Worm (Caenorhabditis elegans) whole organism, mixed stage, embryonic: ENCODE results near the gene nsy-7.
A peak's percentile ranks its signal among the peaks of the same experiment; 100 is the strongest.

Experiments
- M03D4.4 ChIP-seq: sonication (generic microtip); optimal IDR thresholded peaks from 2 replicates; lab custom pipeline; 2017; ENCODE audit warnings: mild to moderate bottlenecking, missing genetic modification characterization, missing compliant biosample characterization
- bed-3 ChIP-seq: fragments of 200-800 bp; sonication (Bioruptor generic); optimal IDR thresholded peaks from 3 replicates; lab custom pipeline; 2018; ENCODE audit warnings: mild to moderate bottlenecking, missing genetic modification characterization, moderate library complexity, missing compliant biosample characterization
- blmp-1 ChIP-seq: fragments of 150-350 bp; optimal IDR thresholded peaks from 2 replicates; lab custom pipeline; 2014; ENCODE audit warnings: missing biosample characterization, missing genetic modification characterization
- ceh-39 ChIP-seq: fragments of 150-350 bp; optimal IDR thresholded peaks from 2 replicates; lab custom pipeline; 2014; ENCODE audit warnings: missing biosample characterization, missing genetic modification characterization
- ceh-43 ChIP-seq: fragments of 200-800 bp; sonication (Bioruptor generic); optimal IDR thresholded peaks from 2 replicates; lab custom pipeline; 2018; ENCODE audit warnings: mild to moderate bottlenecking, missing genetic modification characterization, moderate library complexity, missing compliant biosample characterization
- ceh-83 ChIP-seq: fragments of 200-800 bp; sonication (Bioruptor generic); optimal IDR thresholded peaks from 2 replicates; lab custom pipeline; 2018; ENCODE audit warnings: mild to moderate bottlenecking, missing genetic modification characterization, missing compliant biosample characterization
- ces-1 ChIP-seq: fragments of 150-350 bp; optimal IDR thresholded peaks from 2 replicates; lab custom pipeline; 2014; ENCODE audit warnings: missing biosample characterization, missing genetic modification reagents, missing genetic modification characterization
- cnd-1 ChIP-seq: fragments of 200-800 bp; sonication (Bioruptor generic); optimal IDR thresholded peaks from 2 replicates; lab custom pipeline; 2018; ENCODE audit warnings: mild to moderate bottlenecking, missing genetic modification characterization, missing compliant biosample characterization
- drap-1 ChIP-seq: fragments of 200-800 bp; sonication (Bioruptor generic); optimal IDR thresholded peaks from 3 replicates; lab custom pipeline; 2018; ENCODE audit warnings: mild to moderate bottlenecking, missing genetic modification characterization, missing compliant biosample characterization
- elt-1 ChIP-seq: sonication (generic microtip); optimal IDR thresholded peaks from 2 replicates; lab custom pipeline; 2017; ENCODE audit warnings: missing genetic modification characterization, mild to moderate bottlenecking, missing compliant biosample characterization, antibody characterized with exemption, moderate library complexity, borderline replicate concordance; ENCODE audit not compliant: insufficient read depth
- elt-3 ChIP-seq: fragments of 150-350 bp; optimal IDR thresholded peaks from 2 replicates; lab custom pipeline; 2014; ENCODE audit warnings: missing biosample characterization, missing genetic modification characterization
- flh-1 ChIP-seq: fragments of 200-800 bp; sonication (Bioruptor generic); optimal IDR thresholded peaks from 2 replicates; lab custom pipeline; 2018; ENCODE audit warnings: mild to moderate bottlenecking, missing genetic modification characterization, moderate library complexity, missing compliant biosample characterization
- ham-2 ChIP-seq: fragments of 200-800 bp; sonication (Bioruptor generic); optimal IDR thresholded peaks from 2 replicates; lab custom pipeline; 2018; ENCODE audit warnings: mild to moderate bottlenecking, missing genetic modification characterization, missing compliant biosample characterization
- hlh-1 ChIP-seq: fragments of 150-350 bp; optimal IDR thresholded peaks from 2 replicates; lab custom pipeline; 2014; ENCODE audit warnings: missing biosample characterization, missing genetic modification reagents, missing genetic modification characterization
- lin-13 ChIP-seq: fragments of 150-350 bp; optimal IDR thresholded peaks from 2 replicates; lab custom pipeline; 2014; ENCODE audit warnings: missing biosample characterization, missing genetic modification characterization
- lin-32 ChIP-seq: fragments of 200-800 bp; sonication (Bioruptor generic); optimal IDR thresholded peaks from 2 replicates; lab custom pipeline; 2018; ENCODE audit warnings: mild to moderate bottlenecking, missing genetic modification characterization, missing compliant biosample characterization
- lsy-2 ChIP-seq: fragments of 150-350 bp; optimal IDR thresholded peaks from 2 replicates; lab custom pipeline; 2014; ENCODE audit warnings: missing biosample characterization, missing genetic modification characterization
- mab-5 ChIP-seq: fragments of 150-350 bp; optimal IDR thresholded peaks from 2 replicates; lab custom pipeline; 2014; ENCODE audit warnings: missing biosample characterization, missing genetic modification characterization
- mep-1 ChIP-seq: fragments of 150-350 bp; optimal IDR thresholded peaks from 2 replicates; lab custom pipeline; 2017; ENCODE audit warnings: missing biosample characterization, missing genetic modification reagents, missing genetic modification characterization, inconsistent platforms
- nhr-12 ChIP-seq: fragments of 150-350 bp; optimal IDR thresholded peaks from 2 replicates; lab custom pipeline; 2014; ENCODE audit warnings: missing biosample characterization, missing genetic modification characterization
- nhr-2 ChIP-seq: fragments of 150-350 bp; optimal IDR thresholded peaks from 2 replicates; lab custom pipeline; 2014; ENCODE audit warnings: missing biosample characterization, missing genetic modification characterization
- nhr-28 ChIP-seq: fragments of 150-350 bp; optimal IDR thresholded peaks from 2 replicates; lab custom pipeline; 2014; ENCODE audit warnings: missing biosample characterization, missing genetic modification characterization
- nhr-76 ChIP-seq: sonication (generic microtip); optimal IDR thresholded peaks from 2 replicates; lab custom pipeline; 2017; ENCODE audit warnings: missing biosample characterization, missing genetic modification characterization
- pha-4 ChIP-seq: fragments of 150-350 bp; optimal IDR thresholded peaks from 2 replicates; lab custom pipeline; 2018; ENCODE audit warnings: missing biosample characterization, missing genetic modification reagents, missing genetic modification characterization
- sem-2 ChIP-seq: fragments of 200-800 bp; sonication (Bioruptor generic); optimal IDR thresholded peaks from 2 replicates; lab custom pipeline; 2018; ENCODE audit warnings: mild to moderate bottlenecking, missing genetic modification characterization, missing compliant biosample characterization
- snpc-4 ChIP-seq: fragments of 150-350 bp; optimal IDR thresholded peaks from 2 replicates; lab custom pipeline; 2014; ENCODE audit warnings: missing biosample characterization, missing genetic modification characterization
- tbx-8 ChIP-seq: fragments of 200-800 bp; sonication (Bioruptor generic); optimal IDR thresholded peaks from 2 replicates; lab custom pipeline; 2018; ENCODE audit warnings: mild to moderate bottlenecking, missing genetic modification characterization, moderate library complexity, missing compliant biosample characterization
- unc-120 ChIP-seq: sonication (generic microtip); optimal IDR thresholded peaks from 2 replicates; lab custom pipeline; 2017; ENCODE audit warnings: missing genetic modification characterization, missing compliant biosample characterization; ENCODE audit not compliant: poor library complexity, severe bottlenecking
- unc-39 ChIP-seq: fragments of 150-350 bp; optimal IDR thresholded peaks from 2 replicates; lab custom pipeline; 2014; ENCODE audit warnings: missing biosample characterization, missing genetic modification characterization
- unc-62 ChIP-seq: fragments of 150-350 bp; optimal IDR thresholded peaks from 2 replicates; lab custom pipeline; 2014; ENCODE audit warnings: missing biosample characterization, missing genetic modification reagents, missing genetic modification characterization
- zip-8 ChIP-seq: fragments of 150-350 bp; optimal IDR thresholded peaks from 2 replicates; lab custom pipeline; 2014; ENCODE audit warnings: missing biosample characterization, missing genetic modification characterization

nsy-7 gene

ce11 chrIV:8099601-8100000, 13.1 kb upstream of the nsy-7 start, which contains the start of gene Y42H9AR.2:
Gene Y42H9AR.2, plus strand, starts transcription at chrIV:8099901.
- TF ChIP-seq unc-39, result no peak
- TF ChIP-seq mep-1 (tag; lab: Kevin White, UChicago), result no peak
- no peak for TF ChIP-seq M03D4.4
- no peak for TF ChIP-seq ceh-39 (tag; lab: Kevin White, UChicago)
- TF ChIP-seq lin-32 (GFP tag; lab: Kevin White, UChicago), result no peak
- TF ChIP-seq elt-3 (tag; lab: Kevin White, UChicago), result no peak
- TF ChIP-seq ceh-83, result no peak
- TF ChIP-seq zip-8 (tag; lab: Kevin White, UChicago), result no peak
- TF ChIP-seq unc-120 (tag; lab: Kevin White, UChicago), result no peak
- TF ChIP-seq bed-3 (GFP tag; lab: Kevin White, UChicago), result no peak
- no peak for TF ChIP-seq ham-2 (GFP tag; lab: Kevin White, UChicago)
- TF ChIP-seq nhr-76 (tag; lab: Kevin White, UChicago), result no peak
- no peak for TF ChIP-seq unc-62 (GFP tag; lab: Kevin White, UChicago)
- TF ChIP-seq ces-1 (GFP tag; lab: Kevin White, UChicago), result no peak
- TF ChIP-seq blmp-1 (tag; lab: Kevin White, UChicago), result no peak
- TF ChIP-seq snpc-4, result no peak
- TF ChIP-seq nhr-28 (tag; lab: Kevin White, UChicago), result no peak
- TF ChIP-seq pha-4 (tag; lab: Kevin White, UChicago), result no peak

ce11 chrIV:8096375-8096774, 9.9 kb upstream of the nsy-7 start:
- TF ChIP-seq ces-1 (GFP tag; lab: Kevin White, UChicago), result peak; percentile 75
- no peak for TF ChIP-seq mab-5 (tag; lab: Kevin White, UChicago)

- TF ChIP-seq flh-1 (GFP tag; lab: Kevin White, UChicago) (no peak), ceh-43 (GFP tag; lab: Kevin White, UChicago) (no peak)
Measured at ce11 chrIV:8091539-8091938, 5.1 kb upstream of the nsy-7 start.

ce11 chrIV:8080782-8081181, 5.7 kb downstream of the nsy-7 start:
- TF ChIP-seq ceh-83, result no peak
- no peak for TF ChIP-seq unc-39
- no peak for TF ChIP-seq nhr-2 (tag; lab: Kevin White, UChicago)
- TF ChIP-seq ces-1 (GFP tag; lab: Kevin White, UChicago), result peak; percentile 53

- TF ChIP-seq lin-32 (GFP tag; lab: Kevin White, UChicago) (no peak), nhr-76 (tag; lab: Kevin White, UChicago) (no peak)
Measured at ce11 chrIV:8080166-8080565, 6.3 kb downstream of the nsy-7 start.

- TF ChIP-seq lsy-2 (tag; lab: Kevin White, UChicago), result no peak
- no peak for TF ChIP-seq bed-3 (GFP tag; lab: Kevin White, UChicago)
- TF ChIP-seq ceh-43 (GFP tag; lab: Kevin White, UChicago), result no peak
- TF ChIP-seq lin-13 (tag; lab: Kevin White, UChicago), result no peak
- TF ChIP-seq ces-1 (GFP tag; lab: Kevin White, UChicago), result no peak
- no peak for TF ChIP-seq blmp-1 (tag; lab: Kevin White, UChicago)
- TF ChIP-seq unc-62 (GFP tag; lab: Kevin White, UChicago), result no peak
- TF ChIP-seq unc-120 (tag; lab: Kevin White, UChicago), result no peak
- TF ChIP-seq cnd-1 (tag; lab: Kevin White, UChicago), result no peak
- TF ChIP-seq zip-8 (tag; lab: Kevin White, UChicago), result no peak
- TF ChIP-seq nhr-12 (tag; lab: Kevin White, UChicago), result no peak
- no peak for TF ChIP-seq ham-2 (GFP tag; lab: Kevin White, UChicago)
Measured at ce11 chrIV:8076511-8076910, 9.9 kb downstream of the nsy-7 start.

ce11 chrIV:8075516-8075915, 10.9 kb downstream of the nsy-7 start:
- no peak for TF ChIP-seq pha-4 (tag; lab: Kevin White, UChicago)
- TF ChIP-seq snpc-4, result no peak
- TF ChIP-seq lin-13 (tag; lab: Kevin White, UChicago), result no peak
- no peak for TF ChIP-seq drap-1
- no peak for TF ChIP-seq M03D4.4
- no peak for TF ChIP-seq tbx-8 (GFP tag; lab: Kevin White, UChicago)
- TF ChIP-seq flh-1 (GFP tag; lab: Kevin White, UChicago), result no peak
- no peak for TF ChIP-seq elt-1
- no peak for TF ChIP-seq hlh-1 (tag; lab: Kevin White, UChicago)
- TF ChIP-seq nhr-2 (tag; lab: Kevin White, UChicago), result no peak
- TF ChIP-seq blmp-1 (tag; lab: Kevin White, UChicago), result no peak
- no peak for TF ChIP-seq ceh-83
- no peak for TF ChIP-seq unc-62 (GFP tag; lab: Kevin White, UChicago)
- no peak for TF ChIP-seq nhr-28 (tag; lab: Kevin White, UChicago)
- TF ChIP-seq bed-3 (GFP tag; lab: Kevin White, UChicago), result no peak
- TF ChIP-seq sem-2 (GFP tag; lab: Kevin White, UChicago), result no peak
- TF ChIP-seq, all 35 proteins: peak for 0
